Fruit fly (Drosophila melanogaster): ENCODE data around the gene CG42688.

dm6 chr2L:19134814-19135523 is 47.6 kb downstream of the CG42688 start, which contains the start of gene Polr1D:
- TF ChIP-seq Myc (optimal IDR thresholded peaks at IDR 0.05) (no peak), Sin3A (optimal IDR thresholded peaks at IDR 0.05) (no peak), h (optimal IDR thresholded peaks at IDR 0.05) (no peak), insv (optimal IDR thresholded peaks at IDR 0.05) (no peak)
